Fruit fly (Drosophila melanogaster) Kc167 (cell line): ENCODE results near the gene dls.

Experiments
- Myc ChIP-seq: fragments of >200 bp; optimal IDR thresholded peaks from 2 replicates; lab custom pipeline; 2017; ENCODE audit warnings: missing external identifiers
- Sin3A ChIP-seq: fragments of >200 bp; optimal IDR thresholded peaks from 2 replicates; lab custom pipeline; 2018; ENCODE audit warnings: missing external identifiers
- h ChIP-seq: fragments of >200 bp; optimal IDR thresholded peaks from 3 replicates; lab custom pipeline; 2018; ENCODE audit warnings: missing external identifiers
- insv ChIP-seq: fragments of >200 bp; optimal IDR thresholded peaks from 3 replicates; lab custom pipeline; 2018; ENCODE audit warnings: missing external identifiers
- psq ChIP-seq: fragments of >200 bp; optimal IDR thresholded peaks from 2 replicates; lab custom pipeline; 2017; ENCODE audit warnings: missing external identifiers
- ttk ChIP-seq: sonication (Bioruptor generic); optimal IDR thresholded peaks from 2 replicates; lab custom pipeline; 2017; ENCODE audit warnings: missing external identifiers

Gene dls

dm6 chr3L:16221278-16221677 lies 20.1 kb downstream of the dls start:
- TF ChIP-seq insv (lab: Kevin White, UChicago) (no peak), psq (no peak), Sin3A (lab: Kevin White, UChicago) (no peak), Myc (lab: Kevin White, UChicago) (no peak), h (lab: Kevin White, UChicago) (no peak), ttk (no peak)

dm6 chr3L:16221800-16222199 lies 20.7 kb downstream of the dls start:
- TF ChIP-seq Sin3A (lab: Kevin White, UChicago) (no peak), ttk (no peak), psq (no peak), h (lab: Kevin White, UChicago) (no peak), insv (lab: Kevin White, UChicago) (no peak), Myc (lab: Kevin White, UChicago) (no peak)

- TF ChIP-seq Sin3A (lab: Kevin White, UChicago) (no peak), psq (no peak), Myc (lab: Kevin White, UChicago) (no peak), ttk (no peak), insv (lab: Kevin White, UChicago) (no peak), h (lab: Kevin White, UChicago) (no peak)
These were observed 24.0 kb downstream of the dls start for dm6 chr3L:16225175-16225574.

- TF ChIP-seq Myc (lab: Kevin White, UChicago) (no peak), h (lab: Kevin White, UChicago) (no peak), ttk (no peak), psq (no peak), insv (lab: Kevin White, UChicago) (no peak)
These were observed 27.6 kb downstream of the dls start, which contains the start of gene Tmx3 for dm6 chr3L:16228659-16229205. Gene Tmx3 (plus strand): TSS chr3L:16229100.

dm6 chr3L:16231857-16232256 lies 30.7 kb downstream of the dls start, which contains the start of the genes PDCD-5 and MED10:
Gene PDCD-5 (minus strand): TSS chr3L:16232038.
Gene MED10 (plus strand): TSS chr3L:16232084.
- TF ChIP-seq psq = no peak
- TF ChIP-seq Sin3A (lab: Kevin White, UChicago) = no peak
- TF ChIP-seq Myc (lab: Kevin White, UChicago) = no peak
- TF ChIP-seq h (lab: Kevin White, UChicago) = no peak
- TF ChIP-seq ttk = no peak
- TF ChIP-seq insv (lab: Kevin White, UChicago) = no peak

- no peak for TF ChIP-seq insv (lab: Kevin White, UChicago)
- TF ChIP-seq Myc (lab: Kevin White, UChicago) = no peak
- no peak for TF ChIP-seq h (lab: Kevin White, UChicago)
- TF ChIP-seq psq = no peak
- no peak for TF ChIP-seq ttk
- TF ChIP-seq Sin3A (lab: Kevin White, UChicago) = no peak
These were observed 31.8 kb downstream of the dls start, which contains the start of gene Hsc20 for dm6 chr3L:16232924-16233323. Gene Hsc20 (plus strand): TSS chr3L:16233127.

dm6 chr3L:16233850-16234494 lies 32.8 kb downstream of the dls start:
- no peak for TF ChIP-seq h (lab: Kevin White, UChicago)
- TF ChIP-seq psq = no peak
- TF ChIP-seq Sin3A (lab: Kevin White, UChicago) = no peak
- no peak for TF ChIP-seq Myc (lab: Kevin White, UChicago)
- no peak for TF ChIP-seq ttk
- no peak for TF ChIP-seq insv (lab: Kevin White, UChicago)

dm6 chr3L:16241296-16241695 lies 40.2 kb downstream of the dls start:
- no peak for TF ChIP-seq insv (lab: Kevin White, UChicago)
- no peak for TF ChIP-seq psq
- no peak for TF ChIP-seq h (lab: Kevin White, UChicago)
- TF ChIP-seq Myc (lab: Kevin White, UChicago) = no peak
- no peak for TF ChIP-seq Sin3A (lab: Kevin White, UChicago)
- TF ChIP-seq ttk = no peak
